In genomic region chr3L:12701335-12701734, dm6 we compare ENCODE assay signal across 1 fruit fly cellular context.
TF ChIP-seq lines count a peak whose summit lies in the region.

No protein-coding gene starts in this region.

TF ChIP-seq in whole organism, embryonic, 481 proteins besides CTCF, POLR2A, EP300 and RAD21 (continued from another document):
- no peak for TF ChIP-seq ewg (GFP tag; optimal IDR thresholded peaks at IDR 0.05; lab: Kevin White, UChicago)
- peak; percentile 10 for TF ChIP-seq Sox102F (GFP tag; optimal IDR thresholded peaks at IDR 0.05; lab: Kevin White, UChicago)
- TF ChIP-seq CG13287 (GFP tag; IDR thresholded peaks at IDR 0.05; lab: Robert Waterston, UW; ENCODE audit: partially characterized antibody), result no peak
- no peak for TF ChIP-seq CG17612 (GFP tag; IDR thresholded peaks at IDR 0.05; lab: Robert Waterston, UW)
- TF ChIP-seq CG2889 (GFP tag; IDR thresholded peaks at IDR 0.05; lab: Robert Waterston, UW), result no peak
- no peak for TF ChIP-seq ap (GFP tag; IDR thresholded peaks at IDR 0.05; lab: Robert Waterston, UW)
- TF ChIP-seq Oli (tag; optimal IDR thresholded peaks at IDR 0.05; lab: Kevin White, UChicago), result peak; percentile 6
- TF ChIP-seq Antp (GFP tag; optimal IDR thresholded peaks at IDR 0.05; lab: Kevin White, UChicago), result no peak
- TF ChIP-seq CG2202 (tag; optimal IDR thresholded peaks at IDR 0.05; lab: Kevin White, UChicago), result no peak
- no peak for TF ChIP-seq aop (GFP tag; IDR thresholded peaks at IDR 0.05; lab: Robert Waterston, UW)
- TF ChIP-seq Hand (GFP tag; optimal IDR thresholded peaks at IDR 0.05; lab: Kevin White, UChicago), result no peak
- TF ChIP-seq lola (GFP tag; optimal IDR thresholded peaks at IDR 0.05; lab: Kevin White, UChicago), result peak in 1 of 3 experiments; percentile 12
- TF ChIP-seq Bdp1 (GFP tag; optimal IDR thresholded peaks at IDR 0.05; lab: Kevin White, UChicago), result no peak
- no peak for TF ChIP-seq repo (GFP tag; optimal IDR thresholded peaks at IDR 0.05; lab: Kevin White, UChicago)
- no peak for TF ChIP-seq wor (GFP tag; IDR thresholded peaks at IDR 0.05; lab: Robert Waterston, UW)
- no peak for TF ChIP-seq Ets65A (GFP tag; lab: Kevin White, UChicago)
- no peak for TF ChIP-seq fd3F (GFP tag; optimal IDR thresholded peaks at IDR 0.05; lab: Kevin White, UChicago)
- TF ChIP-seq H15 (GFP tag; IDR thresholded peaks at IDR 0.05; lab: Robert Waterston, UW), result no peak
- no peak for TF ChIP-seq her (GFP tag; optimal IDR thresholded peaks at IDR 0.05; lab: Kevin White, UChicago)
- peak; percentile 36 for TF ChIP-seq CG2712 (tag; optimal IDR thresholded peaks at IDR 0.05; lab: Kevin White, UChicago)
- no peak for TF ChIP-seq CHES-1-like (GFP tag; optimal IDR thresholded peaks at IDR 0.05; lab: Kevin White, UChicago)
- peak; percentile 0 for TF ChIP-seq CG7839 (tag; optimal IDR thresholded peaks at IDR 0.05; lab: Kevin White, UChicago)
- no peak for TF ChIP-seq Mes4 (GFP tag; optimal IDR thresholded peaks at IDR 0.05; lab: Kevin White, UChicago)
- no peak for TF ChIP-seq ac (GFP tag; optimal IDR thresholded peaks at IDR 0.05; lab: Kevin White, UChicago)
- no peak for TF ChIP-seq maf-S (GFP tag; optimal IDR thresholded peaks at IDR 0.05; lab: Kevin White, UChicago)
- TF ChIP-seq CG12391 (tag; optimal IDR thresholded peaks at IDR 0.05; lab: Kevin White, UChicago), result peak; percentile 29
- no peak for TF ChIP-seq CG12219 (GFP tag; optimal IDR thresholded peaks at IDR 0.05; lab: Kevin White, UChicago)
- TF ChIP-seq Doc2 (GFP tag; IDR thresholded peaks at IDR 0.05; lab: Robert Waterston, UW), result no peak
- no peak for TF ChIP-seq nerfin-2 (GFP tag; IDR thresholded peaks at IDR 0.05; lab: Robert Waterston, UW; ENCODE audit: partially characterized antibody)
- TF ChIP-seq Ada2b (GFP tag; IDR thresholded peaks at IDR 0.05; lab: Robert Waterston, UW), result no peak
- TF ChIP-seq CG8359 (GFP tag; optimal IDR thresholded peaks at IDR 0.05; lab: Kevin White, UChicago; ENCODE audit: borderline replicate concordance), result no peak
- no peak for TF ChIP-seq Adf1 (GFP tag; IDR thresholded peaks at IDR 0.05; lab: Robert Waterston, UW)
- no peak for TF ChIP-seq CG8765 (GFP tag; IDR thresholded peaks at IDR 0.05; lab: Robert Waterston, UW)
- no peak for TF ChIP-seq CG10321 (GFP tag; IDR thresholded peaks at IDR 0.05; lab: Robert Waterston, UW)
- peak; percentile 17 for TF ChIP-seq trem (tag; optimal IDR thresholded peaks at IDR 0.05; lab: Kevin White, UChicago)
- no peak for TF ChIP-seq CG4617 (GFP tag; optimal IDR thresholded peaks at IDR 0.05; lab: Kevin White, UChicago; ENCODE audit: borderline replicate concordance)
- TF ChIP-seq sens (GFP tag; lab: Kevin White, UChicago), result peak; percentile 17
- TF ChIP-seq CG7372 (GFP tag; IDR thresholded peaks at IDR 0.05; lab: Robert Waterston, UW), result no peak
- TF ChIP-seq gsb-n (tag; optimal IDR thresholded peaks at IDR 0.05; lab: Kevin White, UChicago), result no peak
- TF ChIP-seq CrebB (tag; optimal IDR thresholded peaks at IDR 0.05; lab: Kevin White, UChicago), result no peak
- no peak for TF ChIP-seq Elba2 (GFP tag; optimal IDR thresholded peaks at IDR 0.05; lab: Kevin White, UChicago)
- peak; percentile 33 for TF ChIP-seq dmrt11E (tag; optimal IDR thresholded peaks at IDR 0.05; lab: Kevin White, UChicago)
- TF ChIP-seq CG3163 (GFP tag; optimal IDR thresholded peaks at IDR 0.05; lab: Kevin White, UChicago), result no peak
- no peak for TF ChIP-seq eve (GFP tag; optimal IDR thresholded peaks at IDR 0.05; lab: Kevin White, UChicago)
- no peak for TF ChIP-seq CG2116 (GFP tag; optimal IDR thresholded peaks at IDR 0.05; lab: Kevin White, UChicago)
- TF ChIP-seq chm (GFP tag; IDR thresholded peaks at IDR 0.05; lab: Robert Waterston, UW), result no peak
- peak; percentile 18 for TF ChIP-seq CG9727 (GFP tag; optimal IDR thresholded peaks at IDR 0.05; lab: Kevin White, UChicago)
- TF ChIP-seq CG2875 (GFP tag; optimal IDR thresholded peaks at IDR 0.05; lab: Kevin White, UChicago), result peak; percentile 20
- no peak for TF ChIP-seq CG17328 (GFP tag; IDR thresholded peaks at IDR 0.05; lab: Robert Waterston, UW)
- no peak for TF ChIP-seq odd (GFP tag; optimal IDR thresholded peaks at IDR 0.05; lab: Kevin White, UChicago)
- TF ChIP-seq CG2678 (tag; optimal IDR thresholded peaks at IDR 0.05; lab: Kevin White, UChicago), result no peak
- TF ChIP-seq CG17802 (tag; optimal IDR thresholded peaks at IDR 0.05; lab: Kevin White, UChicago), result no peak
- no peak for TF ChIP-seq shn (GFP tag; optimal IDR thresholded peaks at IDR 0.05; lab: Kevin White, UChicago)
- no peak for TF ChIP-seq bcd (GFP tag; optimal IDR thresholded peaks at IDR 0.05; lab: Kevin White, UChicago)
- no peak for TF ChIP-seq CG33557 (GFP tag; optimal IDR thresholded peaks at IDR 0.05; lab: Kevin White, UChicago)
- TF ChIP-seq dysf (GFP tag; IDR thresholded peaks at IDR 0.05; lab: Robert Waterston, UW), result no peak
- TF ChIP-seq Poxn (GFP tag; IDR thresholded peaks at IDR 0.05; lab: Robert Waterston, UW), result no peak
- no peak for TF ChIP-seq dan (GFP tag; IDR thresholded peaks at IDR 0.05; lab: Robert Waterston, UW)
- no peak for TF ChIP-seq CG11247 (GFP tag; IDR thresholded peaks at IDR 0.05; lab: Robert Waterston, UW)
- no peak for TF ChIP-seq Lpt (GFP tag; optimal IDR thresholded peaks at IDR 0.05; lab: Kevin White, UChicago)
- no peak for TF ChIP-seq CG15696 (tag; optimal IDR thresholded peaks at IDR 0.05; lab: Kevin White, UChicago)
- no peak for TF ChIP-seq lbe (GFP tag; optimal IDR thresholded peaks at IDR 0.05; lab: Kevin White, UChicago)
- TF ChIP-seq phol (tag; optimal IDR thresholded peaks at IDR 0.05; lab: Kevin White, UChicago), result peak; percentile 28
- no peak for TF ChIP-seq jing (GFP tag; optimal IDR thresholded peaks at IDR 0.05; lab: Kevin White, UChicago)
- no peak for TF ChIP-seq CG9437 (GFP tag; optimal IDR thresholded peaks at IDR 0.05; lab: Kevin White, UChicago)
- TF ChIP-seq Spps (tag; optimal IDR thresholded peaks at IDR 0.05; lab: Kevin White, UChicago), result no peak
- TF ChIP-seq insv (GFP tag; optimal IDR thresholded peaks at IDR 0.05; lab: Kevin White, UChicago), result no peak
- peak; percentile 39 for TF ChIP-seq CG18262 (tag; optimal IDR thresholded peaks at IDR 0.05; lab: Kevin White, UChicago)
- TF ChIP-seq row (GFP tag; IDR thresholded peaks at IDR 0.05; lab: Robert Waterston, UW), result peak; percentile 25; the same call in 1 of the 3 replicates
- no peak for TF ChIP-seq knrl (GFP tag; IDR thresholded peaks at IDR 0.05; lab: Robert Waterston, UW; ENCODE audit: partially characterized antibody)
- TF ChIP-seq Hmx (GFP tag; optimal IDR thresholded peaks at IDR 0.05; lab: Kevin White, UChicago), result no peak
- no peak for TF ChIP-seq amos (GFP tag; IDR thresholded peaks at IDR 0.05; lab: Robert Waterston, UW; ENCODE audit: partially characterized antibody)
- no peak for TF ChIP-seq Kr (GFP tag; optimal IDR thresholded peaks at IDR 0.05; lab: Kevin White, UChicago)
- no peak for TF ChIP-seq so (GFP tag; IDR thresholded peaks at IDR 0.05; lab: Robert Waterston, UW)
- no peak for TF ChIP-seq Tbp (GFP tag; optimal IDR thresholded peaks at IDR 0.05; lab: Kevin White, UChicago)
- no peak for TF ChIP-seq CG7963 (GFP tag; IDR thresholded peaks at IDR 0.05; lab: Robert Waterston, UW; ENCODE audit: partially characterized antibody)
- no peak for TF ChIP-seq Dll (GFP tag; IDR thresholded peaks at IDR 0.05; lab: Robert Waterston, UW; ENCODE audit: partially characterized antibody)
- no peak for TF ChIP-seq gfzf (GFP tag; optimal IDR thresholded peaks at IDR 0.05; lab: Kevin White, UChicago)
- TF ChIP-seq Opbp (GFP tag; IDR thresholded peaks at IDR 0.05; lab: Robert Waterston, UW; ENCODE audit: partially characterized antibody), result no peak
- TF ChIP-seq gem (tag; optimal IDR thresholded peaks at IDR 0.05; lab: Kevin White, UChicago), result peak; percentile 28
TF ChIP-seq in whole organism, embryonic: peak in this region for 21.
